ENCODE assay signal across 4 worm cellular contexts in the genomic region with DNA sequence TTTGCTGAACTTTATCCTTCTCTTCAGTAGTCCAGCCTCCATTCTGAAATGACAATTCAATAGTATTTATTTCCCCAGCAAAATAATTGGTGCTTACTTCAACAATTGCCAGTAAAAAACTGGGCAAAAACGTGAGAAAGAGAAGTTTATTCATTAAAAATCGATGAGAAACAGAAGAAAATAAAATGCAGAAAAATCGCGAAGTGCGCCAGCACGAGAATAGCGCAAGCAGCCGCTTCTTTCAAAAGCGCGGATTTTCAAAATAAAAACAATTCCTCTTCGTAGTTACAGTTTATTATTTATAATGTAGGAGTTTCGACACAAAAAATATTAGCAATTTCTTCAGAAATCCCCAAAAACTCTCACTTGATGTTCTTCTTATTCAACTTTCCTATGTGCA.
TF ChIP-seq lines count a peak whose summit lies in the region.

C27F2.9 (minus strand) TSS at position 159 of the 400 bp plus-strand sequence.

TF ChIP-seq in whole organism, L2 larva, 48 proteins besides CTCF, POLR2A, EP300 and RAD21 (continues in another document):
- TF ChIP-seq nhr-129 (tag; optimal IDR thresholded peaks at IDR 0.05; lab: Kevin White, UChicago) (peak; percentile 78), ztf-11 (tag; optimal IDR thresholded peaks at IDR 0.05; lab: Kevin White, UChicago) (no peak), elt-3 (tag; optimal IDR thresholded peaks at IDR 0.05; lab: Kevin White, UChicago) (no peak), sma-3 (GFP tag; optimal IDR thresholded peaks at IDR 0.05; lab: Kevin White, UChicago) (peak; percentile 90), nhr-10 (tag; optimal IDR thresholded peaks at IDR 0.05; lab: Kevin White, UChicago) (peak; percentile 55), gmeb-1 (tag; optimal IDR thresholded peaks at IDR 0.05; lab: Kevin White, UChicago) (peak; percentile 100), crh-2 (tag; optimal IDR thresholded peaks at IDR 0.05; lab: Kevin White, UChicago) (peak; percentile 93), sem-4 (tag; optimal IDR thresholded peaks at IDR 0.05; lab: Kevin White, UChicago) (peak; percentile 80), fos-1 (tag; optimal IDR thresholded peaks at IDR 0.05; lab: Kevin White, UChicago) (peak; percentile 73), F13H6.1 (tag; optimal IDR thresholded peaks at IDR 0.05; lab: Kevin White, UChicago) (peak; percentile 85), nhr-237 (tag; optimal IDR thresholded peaks at IDR 0.05; lab: Kevin White, UChicago) (no peak), mab-5 (tag; optimal IDR thresholded peaks at IDR 0.05; lab: Kevin White, UChicago) (peak; percentile 84), ceh-82 (tag; optimal IDR thresholded peaks at IDR 0.05; lab: Kevin White, UChicago) (peak; percentile 36), C34F6.9 (tag; optimal IDR thresholded peaks at IDR 0.05; lab: Kevin White, UChicago) (peak; percentile 97), alr-1 (tag; optimal IDR thresholded peaks at IDR 0.05; lab: Kevin White, UChicago) (no peak), lin-11 (tag; optimal IDR thresholded peaks at IDR 0.05; lab: Kevin White, UChicago) (peak; percentile 62), unc-55 (GFP tag; optimal IDR thresholded peaks at IDR 0.05; lab: Kevin White, UChicago) (peak; percentile 95), ztf-4 (tag; optimal IDR thresholded peaks at IDR 0.05; lab: Kevin White, UChicago) (peak; percentile 55), peb-1 (tag; optimal IDR thresholded peaks at IDR 0.05; lab: Kevin White, UChicago) (no peak), Y55F3AM.14 (GFP tag; optimal IDR thresholded peaks at IDR 0.05; lab: Kevin White, UChicago) (peak; percentile 20), mdl-1 (tag; optimal IDR thresholded peaks at IDR 0.05; lab: Kevin White, UChicago) (peak in 1 of 2 experiments; percentile 34), dmd-4 (tag; optimal IDR thresholded peaks at IDR 0.05; lab: Kevin White, UChicago) (peak; percentile 27)

TF ChIP-seq in whole organism, L4 larva, 104 proteins besides CTCF, POLR2A, EP300 and RAD21 (continues in another document):
- no peak for TF ChIP-seq ZK337.2 (GFP tag; IDR thresholded peaks at IDR 0.05; lab: Robert Waterston, UW)
- TF ChIP-seq daf-12 (tag; optimal IDR thresholded peaks at IDR 0.05; lab: Kevin White, UChicago) = no peak
- no peak for TF ChIP-seq php-3 (GFP tag; IDR thresholded peaks at IDR 0.05; lab: Robert Waterston, UW)
- TF ChIP-seq zfp-3 (GFP tag; conservative IDR thresholded peaks at IDR 0.05; lab: Robert Waterston, UW) = 0 out of 2 replicates have a peak, but pooled peaks have one; percentile 57
- peak in 1 of 2 experiments; percentile 62 for TF ChIP-seq daf-16 (GFP tag; optimal IDR thresholded peaks at IDR 0.05; lab: Kevin White, UChicago)
- peak; percentile 75 for TF ChIP-seq daf-16 (tag; optimal IDR thresholded peaks at IDR 0.05; lab: Kevin White, UChicago)
- TF ChIP-seq hlh-30 (tag; optimal IDR thresholded peaks at IDR 0.05; lab: Kevin White, UChicago; ENCODE audit: insufficient read depth) = peak; percentile 73
- TF ChIP-seq nhr-102 (tag; optimal IDR thresholded peaks at IDR 0.05; lab: Kevin White, UChicago) = peak; percentile 85
- TF ChIP-seq egl-27 (tag; optimal IDR thresholded peaks at IDR 0.05; lab: Kevin White, UChicago) = no peak
- peak; percentile 56 to 92 for TF ChIP-seq lsy-2 (tag; optimal IDR thresholded peaks at IDR 0.05; lab: Kevin White, UChicago)
- no peak for TF ChIP-seq nhr-10 (tag; optimal IDR thresholded peaks at IDR 0.05; lab: Kevin White, UChicago)
- no peak for TF ChIP-seq snpc-1.2 (GFP tag; IDR thresholded peaks at IDR 0.05; lab: Robert Waterston, UW)
- peak; percentile 95 for TF ChIP-seq mes-2 (tag; optimal IDR thresholded peaks at IDR 0.05; lab: Kevin White, UChicago; ENCODE audit: poor library complexity, severe bottlenecking)
- no peak for TF ChIP-seq nhr-28 (tag; optimal IDR thresholded peaks at IDR 0.05; lab: Kevin White, UChicago)
- peak; percentile 36 for TF ChIP-seq lin-15B (tag; optimal IDR thresholded peaks at IDR 0.05; lab: Kevin White, UChicago)
- peak; percentile 59 for TF ChIP-seq unc-130 (GFP tag; optimal IDR thresholded peaks at IDR 0.05; lab: Kevin White, UChicago)
- no peak for TF ChIP-seq D1046.2 (GFP tag; IDR thresholded peaks at IDR 0.05; lab: Robert Waterston, UW)
- peak; percentile 57 for TF ChIP-seq fkh-10 (GFP tag; optimal IDR thresholded peaks at IDR 0.05; lab: Kevin White, UChicago)
- TF ChIP-seq T20F7.1 (GFP tag; optimal IDR thresholded peaks at IDR 0.05; lab: Kevin White, UChicago) = peak; percentile 83
- TF ChIP-seq nhr-48 (tag; optimal IDR thresholded peaks at IDR 0.05; lab: Kevin White, UChicago) = peak; percentile 54
- no peak for TF ChIP-seq set-16 (GFP tag; IDR thresholded peaks at IDR 0.05; lab: Robert Waterston, UW)
- peak; percentile 61 for TF ChIP-seq lin-13 (GFP tag; optimal IDR thresholded peaks at IDR 0.05; lab: Kevin White, UChicago)

TF ChIP-seq in whole organism, late embryonic, 69 proteins besides CTCF, POLR2A, EP300 and RAD21 (continues in another document):
- peak; percentile 23 for TF ChIP-seq dve-1 (tag; optimal IDR thresholded peaks at IDR 0.05; lab: Kevin White, UChicago)
- TF ChIP-seq ceh-22 (tag; optimal IDR thresholded peaks at IDR 0.05; lab: Kevin White, UChicago) = no peak
- no peak for TF ChIP-seq ceh-6 (GFP tag; optimal IDR thresholded peaks at IDR 0.05; lab: Kevin White, UChicago)
- no peak for TF ChIP-seq pag-3 (tag; optimal IDR thresholded peaks at IDR 0.05; lab: Kevin White, UChicago; ENCODE audit: borderline replicate concordance)
- TF ChIP-seq ceh-31 (tag; optimal IDR thresholded peaks at IDR 0.05; lab: Kevin White, UChicago) = peak; percentile 73
- no peak for TF ChIP-seq elt-4 (tag; optimal IDR thresholded peaks at IDR 0.05; lab: Kevin White, UChicago)
- TF ChIP-seq che-1 (tag; optimal IDR thresholded peaks at IDR 0.05; lab: Kevin White, UChicago) = no peak
- TF ChIP-seq ceh-9 (tag; optimal IDR thresholded peaks at IDR 0.05; lab: Kevin White, UChicago) = no peak
- no peak for TF ChIP-seq K02D7.2 (tag; optimal IDR thresholded peaks at IDR 0.05; lab: Kevin White, UChicago)
- no peak; the same call in 1 of the 2 replicates for TF ChIP-seq unc-3 (GFP tag; conservative IDR thresholded peaks at IDR 0.05; lab: Robert Waterston, UW)
- TF ChIP-seq unc-3 (tag; optimal IDR thresholded peaks at IDR 0.05; lab: Kevin White, UChicago) = no peak
- peak; percentile 4 for TF ChIP-seq C08G9.2 (tag; optimal IDR thresholded peaks at IDR 0.05; lab: Kevin White, UChicago)
- TF ChIP-seq syd-9 (tag; optimal IDR thresholded peaks at IDR 0.05; lab: Kevin White, UChicago) = no peak
- TF ChIP-seq hlh-30 (tag; optimal IDR thresholded peaks at IDR 0.05; lab: Kevin White, UChicago; ENCODE audit: insufficient read depth) = no peak
- TF ChIP-seq sox-2 (GFP tag; IDR thresholded peaks at IDR 0.05; lab: Robert Waterston, UW) = peak; percentile 48
- TF ChIP-seq C38D4.7 (GFP tag; optimal IDR thresholded peaks at IDR 0.05; lab: Kevin White, UChicago) = no peak
- no peak for TF ChIP-seq ceh-45 (GFP tag; IDR thresholded peaks at IDR 0.05; lab: Robert Waterston, UW)
- no peak for TF ChIP-seq pax-1 (tag; optimal IDR thresholded peaks at IDR 0.05; lab: Kevin White, UChicago)
- no peak for TF ChIP-seq mec-3 (tag; optimal IDR thresholded peaks at IDR 0.05; lab: Kevin White, UChicago; ENCODE audit: borderline replicate concordance)
- peak; percentile 18 for TF ChIP-seq unc-86 (tag; optimal IDR thresholded peaks at IDR 0.05; lab: Kevin White, UChicago)
- no peak for TF ChIP-seq K09A11.1 (tag; optimal IDR thresholded peaks at IDR 0.05; lab: Kevin White, UChicago; ENCODE audit: insufficient read depth)
- TF ChIP-seq fkh-10 (GFP tag; optimal IDR thresholded peaks at IDR 0.05; lab: Kevin White, UChicago) = no peak
- no peak for TF ChIP-seq fkh-6 (tag; optimal IDR thresholded peaks at IDR 0.05; lab: Kevin White, UChicago)
- TF ChIP-seq madf-2 (tag; optimal IDR thresholded peaks at IDR 0.05; lab: Kevin White, UChicago) = peak; percentile 31

TF ChIP-seq in whole organism, mixed stage, embryonic, 35 proteins besides CTCF, POLR2A, EP300 and RAD21 (continues in another document):
- TF ChIP-seq lin-32 (GFP tag; optimal IDR thresholded peaks at IDR 0.05; lab: Kevin White, UChicago) = no peak
- no peak for TF ChIP-seq tbx-8 (GFP tag; optimal IDR thresholded peaks at IDR 0.05; lab: Kevin White, UChicago)
- peak; percentile 76 for TF ChIP-seq sptf-1 (tag; optimal IDR thresholded peaks at IDR 0.05; lab: Kevin White, UChicago)
- peak; percentile 52 for TF ChIP-seq M03D4.4 (tag; optimal IDR thresholded peaks at IDR 0.05; lab: Kevin White, UChicago)
- peak; percentile 80 for TF ChIP-seq lsy-2 (tag; optimal IDR thresholded peaks at IDR 0.05; lab: Kevin White, UChicago)
- TF ChIP-seq ztf-11 (tag; optimal IDR thresholded peaks at IDR 0.05; lab: Kevin White, UChicago) = no peak
- TF ChIP-seq ces-1 (GFP tag; optimal IDR thresholded peaks at IDR 0.05; lab: Kevin White, UChicago) = peak; percentile 73
- peak; percentile 1 for TF ChIP-seq unc-120 (tag; optimal IDR thresholded peaks at IDR 0.05; lab: Kevin White, UChicago; ENCODE audit: poor library complexity, severe bottlenecking)
- no peak for TF ChIP-seq elt-3 (tag; optimal IDR thresholded peaks at IDR 0.05; lab: Kevin White, UChicago)
- TF ChIP-seq drap-1 (GFP tag; optimal IDR thresholded peaks at IDR 0.05; lab: Kevin White, UChicago) = peak; percentile 25
- no peak for TF ChIP-seq unc-62 (GFP tag; optimal IDR thresholded peaks at IDR 0.05; lab: Kevin White, UChicago)
- TF ChIP-seq nhr-76 (tag; optimal IDR thresholded peaks at IDR 0.05; lab: Kevin White, UChicago) = no peak
- peak; percentile 62 for TF ChIP-seq ceh-39 (tag; optimal IDR thresholded peaks at IDR 0.05; lab: Kevin White, UChicago)
- peak; percentile 22 for TF ChIP-seq ceh-43 (GFP tag; optimal IDR thresholded peaks at IDR 0.05; lab: Kevin White, UChicago)
- peak; percentile 24 for TF ChIP-seq mls-2 (tag; optimal IDR thresholded peaks at IDR 0.05; lab: Kevin White, UChicago)
- TF ChIP-seq zip-8 (tag; optimal IDR thresholded peaks at IDR 0.05; lab: Kevin White, UChicago) = no peak
- no peak for TF ChIP-seq bed-3 (GFP tag; optimal IDR thresholded peaks at IDR 0.05; lab: Kevin White, UChicago)
- TF ChIP-seq lin-13 (tag; optimal IDR thresholded peaks at IDR 0.05; lab: Kevin White, UChicago) = peak; percentile 71
- no peak for TF ChIP-seq mab-5 (tag; optimal IDR thresholded peaks at IDR 0.05; lab: Kevin White, UChicago)
- peak; percentile 63 for TF ChIP-seq ceh-83 (GFP tag; optimal IDR thresholded peaks at IDR 0.05; lab: Kevin White, UChicago)
- no peak for TF ChIP-seq blmp-1 (tag; optimal IDR thresholded peaks at IDR 0.05; lab: Kevin White, UChicago)
- no peak for TF ChIP-seq nhr-28 (tag; optimal IDR thresholded peaks at IDR 0.05; lab: Kevin White, UChicago)
- no peak for TF ChIP-seq pha-4 (tag; optimal IDR thresholded peaks at IDR 0.05; lab: Kevin White, UChicago)
- no peak for TF ChIP-seq flh-1 (GFP tag; optimal IDR thresholded peaks at IDR 0.05; lab: Kevin White, UChicago)
- peak; percentile 73 for TF ChIP-seq nhr-237 (tag; optimal IDR thresholded peaks at IDR 0.05; lab: Kevin White, UChicago)
- TF ChIP-seq cnd-1 (tag; optimal IDR thresholded peaks at IDR 0.05; lab: Kevin White, UChicago) = peak; percentile 12
- TF ChIP-seq sem-2 (GFP tag; optimal IDR thresholded peaks at IDR 0.05; lab: Kevin White, UChicago) = no peak
- TF ChIP-seq hlh-1 (tag; optimal IDR thresholded peaks at IDR 0.05; lab: Kevin White, UChicago) = peak; percentile 3
